Fruit fly (Drosophila melanogaster) whole organism, prepupa: ENCODE data around the gene CecA1.

Source experiments
- Blimp-1 ChIP-seq: fragments of 200-800 bp; sonication (Bioruptor generic); optimal IDR thresholded peaks from 3 replicates; lab custom pipeline; 2017; ENCODE audit warnings: missing biosample characterization, missing genetic modification characterization, mild to moderate bottlenecking, moderate library complexity, missing genetic modification reagents
- CG10631 ChIP-seq: fragments of 200-800 bp; sonication (Bioruptor generic); optimal IDR thresholded peaks from 2 replicates; lab custom pipeline; 2016; ENCODE audit warnings: missing biosample characterization, missing genetic modification characterization
- CG10669 ChIP-seq: fragments of 200-800 bp; sonication (Bioruptor generic); optimal IDR thresholded peaks from 3 replicates; lab custom pipeline; 2018; ENCODE audit warnings: missing biosample characterization, mild to moderate bottlenecking, missing genetic modification characterization, moderate library complexity
- CG11294 ChIP-seq: fragments of 200-800 bp; sonication (Bioruptor generic); IDR thresholded peaks from 2 replicates; pipeline ENCODE4 v1.3.6; 2022; ENCODE audit warnings: missing biosample characterization, missing genetic modification characterization
- CG11762 ChIP-seq: fragments of 200-800 bp; sonication (Bioruptor generic); optimal IDR thresholded peaks from 3 replicates; lab custom pipeline; 2016; ENCODE audit warnings: missing biosample characterization, missing genetic modification characterization; ENCODE audit not compliant: insufficient read depth
- CG11902 ChIP-seq: fragments of 200-800 bp; sonication (Bioruptor generic); optimal IDR thresholded peaks from 3 replicates; lab custom pipeline; 2016; ENCODE audit warnings: missing biosample characterization, missing genetic modification characterization
- CG1621 ChIP-seq: fragments of 200-800 bp; sonication (Bioruptor generic); optimal IDR thresholded peaks from 3 replicates; lab custom pipeline; 2018; ENCODE audit warnings: missing biosample characterization, mild to moderate bottlenecking, missing genetic modification characterization
- CG16779 ChIP-seq: fragments of 200-800 bp; sonication (Bioruptor generic); optimal IDR thresholded peaks from 3 replicates; lab custom pipeline; 2017; ENCODE audit warnings: missing biosample characterization, mild to moderate bottlenecking, missing genetic modification characterization
- CG3032 ChIP-seq: fragments of 200-800 bp; optimal IDR thresholded peaks from 2 replicates; lab custom pipeline; 2019; ENCODE audit warnings: missing biosample characterization, mild to moderate bottlenecking, missing genetic modification characterization, moderate library complexity
- CG31627 ChIP-seq: fragments of 200-800 bp; sonication (Bioruptor generic); optimal IDR thresholded peaks from 3 replicates; lab custom pipeline; 2016; ENCODE audit warnings: missing biosample characterization, missing genetic modification characterization
- CG32006 ChIP-seq: fragments of 200-800 bp; sonication (Bioruptor generic); optimal IDR thresholded peaks from 3 replicates; lab custom pipeline; 2017; ENCODE audit warnings: missing biosample characterization, mild to moderate bottlenecking, missing genetic modification characterization
- CG34406 ChIP-seq: fragments of 200-800 bp; sonication (Bioruptor generic); optimal IDR thresholded peaks from 3 replicates; lab custom pipeline; 2016; ENCODE audit warnings: missing biosample characterization, missing genetic modification characterization
- CG3919 ChIP-seq: fragments of 200-800 bp; sonication (Bioruptor generic); optimal IDR thresholded peaks from 3 replicates; lab custom pipeline; 2016; ENCODE audit warnings: missing biosample characterization, missing genetic modification characterization
- CG4318 ChIP-seq: fragments of 200-800 bp; sonication (Bioruptor generic); optimal IDR thresholded peaks from 3 replicates; lab custom pipeline; 2017; ENCODE audit warnings: missing biosample characterization, mild to moderate bottlenecking, missing genetic modification characterization
- CG6163 ChIP-seq: fragments of 200-800 bp; sonication (Bioruptor generic); IDR thresholded peaks from 3 replicates; pipeline ENCODE4 v1.3.6; 2022; ENCODE audit warnings: missing biosample characterization, missing genetic modification characterization
- CG6276 ChIP-seq: fragments of 200-800 bp; sonication (Bioruptor generic); optimal IDR thresholded peaks from 2 replicates; lab custom pipeline; 2017; ENCODE audit warnings: missing biosample characterization, mild to moderate bottlenecking, missing genetic modification characterization
- CG6808 ChIP-seq: fragments of 200-800 bp; sonication (Bioruptor generic); optimal IDR thresholded peaks from 3 replicates; lab custom pipeline; 2017; ENCODE audit warnings: missing biosample characterization, missing genetic modification characterization, mild to moderate bottlenecking, moderate library complexity, missing genetic modification reagents
- CG6854 ChIP-seq: fragments of 200-800 bp; sonication (Bioruptor generic); optimal IDR thresholded peaks from 2 replicates; lab custom pipeline; 2017; ENCODE audit warnings: missing biosample characterization, mild to moderate bottlenecking, missing genetic modification characterization
- CG7368 ChIP-seq: fragments of 200-800 bp; sonication (Bioruptor generic); optimal IDR thresholded peaks from 3 replicates; lab custom pipeline; 2016; ENCODE audit warnings: missing biosample characterization, missing genetic modification characterization
- CG8319 ChIP-seq: fragments of 200-800 bp; sonication (Bioruptor generic); optimal IDR thresholded peaks from 3 replicates; lab custom pipeline; 2016; ENCODE audit warnings: missing biosample characterization, missing genetic modification characterization
- CG8632 ChIP-seq: fragments of 200-800 bp; sonication (Bioruptor generic); optimal IDR thresholded peaks from 3 replicates; lab custom pipeline; 2016; ENCODE audit warnings: missing biosample characterization, missing genetic modification characterization
- CG9139 ChIP-seq: fragments of 200-800 bp; sonication (Bioruptor generic); optimal IDR thresholded peaks from 3 replicates; lab custom pipeline; 2017; ENCODE audit warnings: missing biosample characterization, mild to moderate bottlenecking, missing genetic modification characterization
- Eip78C ChIP-seq: fragments of 200-800 bp; sonication (Bioruptor generic); peaks from one replicate; lab custom pipeline; 2016; ENCODE audit warnings: missing biosample characterization, missing genetic modification characterization
- Eip93F ChIP-seq: fragments of 200-800 bp; sonication (Bioruptor generic); optimal IDR thresholded peaks from 2 replicates; lab custom pipeline; 2016; ENCODE audit warnings: missing biosample characterization, mild to moderate bottlenecking, missing genetic modification characterization
- Ets21C ChIP-seq: fragments of 200-800 bp; sonication (Bioruptor generic); optimal IDR thresholded peaks from 3 replicates; lab custom pipeline; 2016; ENCODE audit warnings: missing biosample characterization, missing genetic modification characterization
- Gug ChIP-seq: fragments of 200-800 bp; sonication (Bioruptor generic); IDR thresholded peaks from 2 replicates; pipeline ENCODE4 v1.3.6; 2022; ENCODE audit warnings: missing biosample characterization, missing genetic modification characterization
- Hr39 ChIP-seq: fragments of 200-800 bp; sonication (Bioruptor generic); optimal IDR thresholded peaks from 2 replicates; lab custom pipeline; 2016; ENCODE audit warnings: missing biosample characterization, missing genetic modification characterization
- Hr4 ChIP-seq: fragments of 200-800 bp; sonication (Bioruptor generic); optimal IDR thresholded peaks from 3 replicates; lab custom pipeline; 2016; ENCODE audit warnings: missing biosample characterization, missing genetic modification characterization
- Smox ChIP-seq: fragments of 200-800 bp; sonication (Bioruptor generic); optimal IDR thresholded peaks from 3 replicates; lab custom pipeline; 2016; ENCODE audit warnings: missing biosample characterization, missing genetic modification characterization
- Sox102F ChIP-seq: fragments of 200-800 bp; sonication (Bioruptor generic); optimal IDR thresholded peaks from 2 replicates; lab custom pipeline; 2016; ENCODE audit warnings: missing biosample characterization, mild to moderate bottlenecking, missing genetic modification characterization
- Sox14 ChIP-seq: fragments of 200-800 bp; sonication (Bioruptor generic); optimal IDR thresholded peaks from 3 replicates; lab custom pipeline; 2016; ENCODE audit warnings: missing biosample characterization, missing genetic modification characterization
- achi ChIP-seq: fragments of 200-800 bp; sonication (Bioruptor generic); optimal IDR thresholded peaks from 3 replicates; lab custom pipeline; 2016; ENCODE audit warnings: missing biosample characterization, missing genetic modification characterization
- acj6 ChIP-seq: fragments of 200-800 bp; sonication (Bioruptor generic); optimal IDR thresholded peaks from 3 replicates; lab custom pipeline; 2016; ENCODE audit warnings: missing biosample characterization, missing genetic modification characterization
- dac ChIP-seq: fragments of 200-800 bp; sonication (Bioruptor generic); optimal IDR thresholded peaks from 2 replicates; lab custom pipeline; 2017; ENCODE audit warnings: missing biosample characterization, mild to moderate bottlenecking, missing genetic modification characterization
- dsx ChIP-seq: fragments of 200-800 bp; optimal IDR thresholded peaks from 3 replicates; lab custom pipeline; 2019; ENCODE audit warnings: missing biosample characterization, mild to moderate bottlenecking, missing genetic modification characterization, moderate library complexity; ENCODE audit not compliant: poor library complexity, severe bottlenecking
- eg ChIP-seq: fragments of 200-800 bp; sonication (Bioruptor generic); IDR thresholded peaks from 3 replicates; pipeline ENCODE4 v1.3.6; 2022; ENCODE audit warnings: missing biosample characterization, missing genetic modification characterization
- esn ChIP-seq: fragments of 200-800 bp; sonication (Bioruptor generic); optimal IDR thresholded peaks from 2 replicates; lab custom pipeline; 2016; ENCODE audit warnings: missing biosample characterization, mild to moderate bottlenecking, missing genetic modification characterization, moderate library complexity
- fd59A ChIP-seq: fragments of 200-800 bp; sonication (Bioruptor generic); optimal IDR thresholded peaks from 2 replicates; lab custom pipeline; 2017; ENCODE audit warnings: missing biosample characterization, mild to moderate bottlenecking, missing genetic modification characterization, missing genetic modification reagents
- fkh ChIP-seq: fragments of 200-800 bp; sonication (Bioruptor generic); optimal IDR thresholded peaks from 3 replicates; lab custom pipeline; 2017; ENCODE audit warnings: missing biosample characterization, mild to moderate bottlenecking, missing genetic modification characterization, moderate library complexity
- lz ChIP-seq: fragments of 200-800 bp; sonication (Bioruptor generic); optimal IDR thresholded peaks from 3 replicates; lab custom pipeline; 2016; ENCODE audit warnings: missing biosample characterization, missing genetic modification characterization
- salr ChIP-seq, 2 experiments: fragments of 200-800 bp; sonication (Bioruptor generic); optimal IDR thresholded peaks; 3 replicates each; lab custom pipeline; 2016 to 2018; ENCODE audit warnings: missing biosample characterization in 2 of 2, missing genetic modification characterization in 2 of 2, mild to moderate bottlenecking in 1 of 2
- spab ChIP-seq: fragments of 200-800 bp; sonication (Bioruptor generic); optimal IDR thresholded peaks from 2 replicates; lab custom pipeline; 2017; ENCODE audit warnings: missing biosample characterization, mild to moderate bottlenecking, missing genetic modification characterization, missing genetic modification reagents
- ss ChIP-seq, 2 experiments: fragments of 200-800 bp; sonication (Bioruptor generic); optimal IDR thresholded peaks; 2 replicates in 1 of 2; 3 replicates in 1 of 2; lab custom pipeline; 2017 to 2018; ENCODE audit warnings: mild to moderate bottlenecking in 2 of 2, missing biosample characterization in 2 of 2, missing genetic modification characterization in 2 of 2, moderate library complexity in 1 of 2
- svp ChIP-seq: fragments of 200-800 bp; sonication (Bioruptor generic); peaks from one replicate; lab custom pipeline; 2016; ENCODE audit warnings: missing biosample characterization, missing genetic modification characterization
- topi ChIP-seq: fragments of 200-800 bp; sonication (Bioruptor generic); optimal IDR thresholded peaks from 3 replicates; lab custom pipeline; 2016; ENCODE audit warnings: missing biosample characterization, missing genetic modification characterization
- vri ChIP-seq: fragments of 200-800 bp; sonication (Bioruptor generic); optimal IDR thresholded peaks from 3 replicates; lab custom pipeline; 2016; ENCODE audit warnings: missing biosample characterization, mild to moderate bottlenecking, missing genetic modification characterization

The CecA1 gene

DNA sequence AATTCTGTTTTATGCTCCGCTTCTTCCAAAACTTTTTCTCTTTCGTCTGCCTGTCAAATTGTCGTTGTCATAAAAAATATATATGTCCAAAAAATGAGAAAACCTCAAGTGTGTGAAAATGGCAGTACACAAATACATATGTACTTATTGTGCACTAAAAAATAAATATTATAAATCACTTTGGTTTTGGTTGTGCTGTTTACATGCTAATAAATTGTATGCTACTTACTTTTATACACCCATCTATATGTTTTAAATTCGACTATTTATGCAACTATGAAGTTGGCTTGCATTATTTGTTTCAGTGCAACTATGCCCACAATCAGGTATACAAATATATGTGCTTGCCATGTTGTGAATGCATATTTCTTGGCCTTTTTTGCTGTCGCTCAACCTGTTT is 46.9 kb downstream of the CecA1 start (continued):
- TF ChIP-seq ss (GFP tag; optimal IDR thresholded peaks at IDR 0.05; lab: Kevin White, UChicago) (peak; percentile 73 to 81), CG8632 (GFP tag; lab: Kevin White, UChicago) (peak; percentile 89), CG4318 (GFP tag; lab: Kevin White, UChicago) (peak; percentile 10), CG11902 (GFP tag; lab: Kevin White, UChicago) (peak; percentile 73), CG11762 (peak; percentile 56), fkh (GFP tag; lab: Kevin White, UChicago) (no peak), CG10631 (GFP tag; lab: Kevin White, UChicago) (peak; percentile 85), acj6 (GFP tag; lab: Kevin White, UChicago) (peak; percentile 86), spab (peak; percentile 69), svp (GFP tag; lab: Kevin White, UChicago) (peak; percentile 98), CG32006 (peak; percentile 64), CG7368 (peak; percentile 83), CG6163 (GFP tag; lab: Robert Waterston, UW) (peak; percentile 89), CG10669 (GFP tag; lab: Kevin White, UChicago) (peak; percentile 74), Eip93F (GFP tag; lab: Kevin White, UChicago) (peak; percentile 93), CG3919 (GFP tag; lab: Kevin White, UChicago) (peak; percentile 76)

DNA sequence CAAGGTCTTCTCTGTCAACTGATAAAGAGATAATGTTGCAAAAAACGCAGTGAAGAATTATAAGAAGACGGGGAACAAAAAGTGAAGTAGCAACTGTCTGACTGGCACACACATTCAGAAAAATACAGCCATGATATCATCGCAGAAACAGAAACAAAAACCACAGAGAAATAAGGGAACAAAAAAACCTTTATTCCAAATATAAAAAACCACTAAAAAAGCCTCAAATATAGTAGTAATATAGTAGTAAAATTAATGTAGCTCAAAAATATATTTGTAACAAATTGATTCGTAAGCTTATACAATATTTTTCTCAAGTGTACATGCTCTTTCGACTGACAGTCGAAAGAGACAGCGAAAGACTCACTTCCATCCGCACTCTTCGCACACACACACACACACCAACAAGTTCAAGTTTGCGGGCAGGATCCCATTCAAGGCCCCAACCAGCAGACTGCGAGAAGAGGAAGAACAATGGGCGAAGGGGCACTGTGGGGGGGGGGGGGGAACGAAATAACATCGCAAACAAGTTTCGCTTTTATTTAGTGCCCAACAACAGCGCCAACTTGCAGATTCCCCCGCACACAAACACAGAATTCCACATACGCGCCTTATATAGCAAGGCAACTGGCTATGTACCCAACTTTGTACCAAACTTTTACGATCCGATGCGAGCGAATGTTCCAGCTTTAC is 47.8 kb downstream of the CecA1 start:
- TF ChIP-seq CG11902 (GFP tag; lab: Kevin White, UChicago) (peak; percentile 66), CG34406 (GFP tag; lab: Kevin White, UChicago) (peak; percentile 82), CG32006 (peak; percentile 65), CG9139 (GFP tag; lab: Kevin White, UChicago) (peak; percentile 69), fd59A (GFP tag; lab: Kevin White, UChicago) (peak; percentile 82), Smox (GFP tag; lab: Kevin White, UChicago) (peak; percentile 76), CG8319 (GFP tag; lab: Kevin White, UChicago) (peak; percentile 80), CG1621 (tag; lab: Kevin White, UChicago) (peak; percentile 73), Ets21C (GFP tag; lab: Kevin White, UChicago) (peak; percentile 69), lz (peak; percentile 86), Sox102F (peak; percentile 79), CG31627 (GFP tag; lab: Kevin White, UChicago) (peak; percentile 83), CG4318 (GFP tag; lab: Kevin White, UChicago) (peak; percentile 55), CG11294 (GFP tag; lab: Robert Waterston, UW) (no peak), topi (GFP tag; lab: Kevin White, UChicago) (peak; percentile 81), CG6808 (GFP tag; lab: Kevin White, UChicago) (peak; percentile 79), achi (GFP tag; lab: Kevin White, UChicago) (peak; percentile 80), Hr4 (GFP tag; lab: Kevin White, UChicago) (peak; percentile 68), CG3919 (GFP tag; lab: Kevin White, UChicago) (peak; percentile 78), CG3032 (tag; lab: Kevin White, UChicago) (peak; percentile 94), fkh (GFP tag; lab: Kevin White, UChicago) (no peak), dsx (GFP tag; lab: Kevin White, UChicago) (peak; percentile 73), CG16779 (peak; percentile 78), salr (GFP tag; optimal IDR thresholded peaks at IDR 0.05; lab: Kevin White, UChicago) (peak; percentile 47 to 74), esn (GFP tag; lab: Kevin White, UChicago) (peak; percentile 91), Sox14 (GFP tag; lab: Kevin White, UChicago) (peak; percentile 81), vri (GFP tag; lab: Kevin White, UChicago) (peak; percentile 73), dac (GFP tag; lab: Kevin White, UChicago) (no peak), Eip78C (GFP tag; lab: Kevin White, UChicago) (peak; percentile 98), CG7368 (peak; percentile 86), CG6854 (GFP tag; lab: Kevin White, UChicago) (peak; percentile 1), eg (GFP tag; lab: Robert Waterston, UW) (peak; percentile 44; the same call in 1 of the 3 replicates), svp (GFP tag; lab: Kevin White, UChicago) (peak; percentile 91), Hr39 (GFP tag; lab: Kevin White, UChicago) (peak; percentile 75), Blimp-1 (GFP tag; lab: Kevin White, UChicago) (peak; percentile 97), Gug (peak; percentile 36; the same call in 1 of the 2 replicates), CG10631 (GFP tag; lab: Kevin White, UChicago) (peak; percentile 94), CG8632 (GFP tag; lab: Kevin White, UChicago) (peak; percentile 87), CG6276 (GFP tag; lab: Kevin White, UChicago) (no peak), CG10669 (GFP tag; lab: Kevin White, UChicago) (peak; percentile 80)
